Fruit fly (Drosophila melanogaster): ENCODE data around the gene Nhe3.

Gene Nhe3

dm6 chr2L:6722822-6723749 lies 38.9 kb upstream of the Nhe3 start, which contains the start of gene homer (continued):
- TF ChIP-seq usp (GFP tag; optimal IDR thresholded peaks at IDR 0.05): no peak
- TF ChIP-seq Pdp1 (GFP tag; optimal IDR thresholded peaks at IDR 0.05): no peak
- TF ChIP-seq CG10462 (GFP tag; optimal IDR thresholded peaks at IDR 0.05): no peak
- TF ChIP-seq wor (GFP tag; IDR thresholded peaks at IDR 0.05): no peak
- no peak for TF ChIP-seq TFAM (GFP tag; optimal IDR thresholded peaks at IDR 0.05)
- 0 out of 2 replicates have a peak, but pooled peaks have one; percentile 35 for TF ChIP-seq crol (GFP tag; IDR thresholded peaks at IDR 0.05)
- no peak for TF ChIP-seq CG11398 (GFP tag; optimal IDR thresholded peaks at IDR 0.05)
- no peak for TF ChIP-seq CG11695 (GFP tag; IDR thresholded peaks at IDR 0.05)
- peak; percentile 63 for TF ChIP-seq Vsx1 (GFP tag; optimal IDR thresholded peaks at IDR 0.05)
- TF ChIP-seq CG18476 (GFP tag; optimal IDR thresholded peaks at IDR 0.05): no peak
- no peak for TF ChIP-seq ranshi (GFP tag; IDR thresholded peaks at IDR 0.05)
- no peak for TF ChIP-seq CG10366 (GFP tag; IDR thresholded peaks at IDR 0.05)
- TF ChIP-seq nom (GFP tag; optimal IDR thresholded peaks at IDR 0.05): peak; percentile 36
- TF ChIP-seq Opbp (GFP tag; IDR thresholded peaks at IDR 0.05; ENCODE audit: partially characterized antibody): peak; percentile 96
- TF ChIP-seq Deaf1 (tag; optimal IDR thresholded peaks at IDR 0.05): no peak
- peak; percentile 65 for TF ChIP-seq YL-1 (GFP tag; optimal IDR thresholded peaks at IDR 0.05)
- no peak for TF ChIP-seq CG15011 (GFP tag; optimal IDR thresholded peaks at IDR 0.05)
- 0 out of 3 replicates have a peak, but pooled peaks have one; percentile 20 for TF ChIP-seq otp (GFP tag; IDR thresholded peaks at IDR 0.05)
- no peak for TF ChIP-seq ttk (GFP tag; IDR thresholded peaks at IDR 0.05)
- TF ChIP-seq crp (GFP tag; optimal IDR thresholded peaks at IDR 0.05): no peak
- TF ChIP-seq Jarid2 (GFP tag; optimal IDR thresholded peaks at IDR 0.05): no peak
- 0 out of 2 replicates have a peak, but pooled peaks have one; percentile 11 for TF ChIP-seq CG7372 (GFP tag; IDR thresholded peaks at IDR 0.05)
- TF ChIP-seq D (optimal IDR thresholded peaks at IDR 0.05): peak; percentile 9
- TF ChIP-seq D (GFP tag; optimal IDR thresholded peaks at IDR 0.05): no peak
- TF ChIP-seq MTF-1 (GFP tag; optimal IDR thresholded peaks at IDR 0.05; ENCODE audit: borderline replicate concordance): no peak
- TF ChIP-seq Usf (GFP tag; optimal IDR thresholded peaks at IDR 0.05): no peak
- peak; percentile 78 for TF ChIP-seq CG12659 (GFP tag; optimal IDR thresholded peaks at IDR 0.05)
- TF ChIP-seq nerfin-1 (tag; optimal IDR thresholded peaks at IDR 0.05): peak; percentile 5
- no peak for TF ChIP-seq jigr1 (GFP tag; IDR thresholded peaks at IDR 0.05)
- no peak for TF ChIP-seq ken (GFP tag; IDR thresholded peaks at IDR 0.05)
- peak; percentile 8 for TF ChIP-seq B-H2 (GFP tag; optimal IDR thresholded peaks at IDR 0.05)
- TF ChIP-seq CG6175 (GFP tag; IDR thresholded peaks at IDR 0.05): no peak
- TF ChIP-seq CG8359 (GFP tag; optimal IDR thresholded peaks at IDR 0.05; ENCODE audit: borderline replicate concordance): no peak
- no peak for TF ChIP-seq CG17385 (GFP tag; optimal IDR thresholded peaks at IDR 0.05)
- no peak for TF ChIP-seq ap (GFP tag; IDR thresholded peaks at IDR 0.05)
- peak in 1 of 2 experiments; percentile 70 for TF ChIP-seq tll (GFP tag; optimal IDR thresholded peaks at IDR 0.05)
- peak; percentile 23; the same call in 1 of the 2 replicates for TF ChIP-seq Rfx (GFP tag; IDR thresholded peaks at IDR 0.05)
- no peak for TF ChIP-seq Ravus (GFP tag; IDR thresholded peaks at IDR 0.05)
- peak; percentile 1 for TF ChIP-seq abd-A (tag; optimal IDR thresholded peaks at IDR 0.05)
- no peak for TF ChIP-seq ssp (GFP tag; IDR thresholded peaks at IDR 0.05)
- TF ChIP-seq nerfin-2 (GFP tag; IDR thresholded peaks at IDR 0.05; ENCODE audit: partially characterized antibody): peak; percentile 97
- TF ChIP-seq her (GFP tag; optimal IDR thresholded peaks at IDR 0.05): peak; percentile 1
- no peak for TF ChIP-seq ara (GFP tag; IDR thresholded peaks at IDR 0.05)
- TF ChIP-seq dmrt99B (tag; optimal IDR thresholded peaks at IDR 0.05): no peak
- peak; percentile 46 for TF ChIP-seq sug (tag; optimal IDR thresholded peaks at IDR 0.05)
- TF ChIP-seq Stat92E (GFP tag; optimal IDR thresholded peaks at IDR 0.05): peak in 1 of 3 experiments; percentile 33
- TF ChIP-seq CG3065 (GFP tag; optimal IDR thresholded peaks at IDR 0.05): no peak
